Fruit fly (Drosophila melanogaster) whole organism, embryonic: ENCODE data around the gene CG42263.

Experiments used
- ATbp ChIP-seq: fragments of 200-800 bp; sonication (Bioruptor generic); optimal IDR thresholded peaks from 2 replicates; lab custom pipeline; 2017; ENCODE audit warnings: missing biosample characterization, mild to moderate bottlenecking, missing genetic modification characterization, missing genetic modification reagents
- Asciz ChIP-seq: fragments of 200-800 bp; sonication (Bioruptor generic); optimal IDR thresholded peaks from 2 replicates; lab custom pipeline; 2017; ENCODE audit warnings: missing biosample characterization, mild to moderate bottlenecking, missing genetic modification characterization, missing genetic modification reagents
- BEAF-32 ChIP-seq: fragments of 200-800 bp; sonication (Bioruptor generic); optimal IDR thresholded peaks from 3 replicates; lab custom pipeline; 2017; ENCODE audit warnings: missing biosample characterization, missing genetic modification characterization, mild to moderate bottlenecking, moderate library complexity, missing genetic modification reagents
- C15 ChIP-seq: fragments of 200-800 bp; sonication (Bioruptor generic); IDR thresholded peaks from 3 replicates; pipeline ENCODE4 v1.3.6; 2022; ENCODE audit warnings: missing biosample characterization, missing genetic modification characterization
- CG10543 ChIP-seq: fragments of 200-800 bp; sonication (Bioruptor generic); optimal IDR thresholded peaks from 3 replicates; lab custom pipeline; 2017; ENCODE audit warnings: missing biosample characterization, mild to moderate bottlenecking, missing genetic modification characterization, moderate library complexity
- CG10979 ChIP-seq: fragments of 200-800 bp; sonication (Bioruptor generic); optimal IDR thresholded peaks from 2 replicates; lab custom pipeline; 2018; ENCODE audit warnings: missing biosample characterization, mild to moderate bottlenecking, missing genetic modification characterization, moderate library complexity
- CG11093 ChIP-seq: fragments of 200-800 bp; sonication (Bioruptor generic); IDR thresholded peaks from 3 replicates; pipeline ENCODE4 v1.3.6; 2022; ENCODE audit warnings: missing biosample characterization, missing genetic modification characterization
- CG11695 ChIP-seq: fragments of 200-800 bp; sonication (Bioruptor generic); IDR thresholded peaks from 3 replicates; pipeline ENCODE4 v1.3.6; 2022; ENCODE audit warnings: missing biosample characterization, missing genetic modification characterization
- CG13894 ChIP-seq: fragments of 200-800 bp; sonication (Bioruptor generic); optimal IDR thresholded peaks from 3 replicates; lab custom pipeline; 2018; ENCODE audit warnings: missing biosample characterization, mild to moderate bottlenecking, missing genetic modification characterization, moderate library complexity
- CG17802 ChIP-seq: fragments of 200-800 bp; sonication (Bioruptor generic); optimal IDR thresholded peaks from 2 replicates; lab custom pipeline; 2018; ENCODE audit warnings: missing biosample characterization, mild to moderate bottlenecking, missing genetic modification characterization, moderate library complexity
- CG18262 ChIP-seq: fragments of 200-800 bp; optimal IDR thresholded peaks from 3 replicates; lab custom pipeline; 2019; ENCODE audit warnings: missing biosample characterization, mild to moderate bottlenecking, missing genetic modification characterization, moderate library complexity
- CG18619 ChIP-seq: fragments of 200-800 bp; sonication (Bioruptor generic); optimal IDR thresholded peaks from 3 replicates; lab custom pipeline; 2017; ENCODE audit warnings: missing biosample characterization, mild to moderate bottlenecking, missing genetic modification characterization
- CG18764 ChIP-seq: fragments of 200-800 bp; sonication (Bioruptor generic); optimal IDR thresholded peaks from 3 replicates; lab custom pipeline; 2016; ENCODE audit warnings: missing biosample characterization, missing genetic modification characterization
- CG31441 ChIP-seq: fragments of 200-800 bp; sonication (Bioruptor generic); IDR thresholded peaks from 2 replicates; pipeline ENCODE4 v1.3.6; 2022; ENCODE audit warnings: missing biosample characterization, missing genetic modification characterization
- CG34376 ChIP-seq: fragments of 200-800 bp; sonication (Bioruptor generic); optimal IDR thresholded peaks from 2 replicates; lab custom pipeline; 2018; ENCODE audit warnings: missing biosample characterization, mild to moderate bottlenecking, missing genetic modification characterization
- CG3726 ChIP-seq: fragments of 200-800 bp; sonication (Bioruptor generic); IDR thresholded peaks from 3 replicates; pipeline ENCODE4, ENCODE4 v1.3.6; 2022; ENCODE audit warnings: missing biosample characterization, missing genetic modification characterization
- CG3838 ChIP-seq: fragments of 200-800 bp; sonication (Bioruptor generic); optimal IDR thresholded peaks from 3 replicates; lab custom pipeline; 2016; ENCODE audit warnings: missing biosample characterization, missing genetic modification characterization
- CG4282 ChIP-seq: fragments of 200-800 bp; sonication (Bioruptor generic); optimal IDR thresholded peaks from 2 replicates; lab custom pipeline; 2016; ENCODE audit warnings: missing biosample characterization, missing genetic modification characterization
- CG4404 ChIP-seq: fragments of 200-800 bp; sonication (Bioruptor generic); IDR thresholded peaks from 2 replicates; pipeline ENCODE4 v1.3.6; 2022; ENCODE audit warnings: missing biosample characterization, missing genetic modification characterization
- CG7372 ChIP-seq: fragments of 200-800 bp; sonication (Bioruptor generic); IDR thresholded peaks from 2 replicates; pipeline ENCODE4 v1.3.6; 2022; ENCODE audit warnings: missing biosample characterization, missing genetic modification characterization
- CG7987 ChIP-seq: fragments of 200-800 bp; sonication (Bioruptor generic); optimal IDR thresholded peaks from 2 replicates; lab custom pipeline; 2018; ENCODE audit warnings: missing biosample characterization, mild to moderate bottlenecking, missing genetic modification characterization, moderate library complexity
- CG8765 ChIP-seq: fragments of 200-800 bp; sonication (Bioruptor generic); IDR thresholded peaks from 2 replicates; pipeline ENCODE4 v1.3.6; 2022; ENCODE audit warnings: missing biosample characterization, missing genetic modification characterization
- CG9609 ChIP-seq: fragments of 200-800 bp; sonication (Bioruptor generic); optimal IDR thresholded peaks from 3 replicates; lab custom pipeline; 2016; ENCODE audit warnings: missing biosample characterization, missing genetic modification characterization
- CG9797 ChIP-seq: fragments of 200-800 bp; sonication (Bioruptor generic); optimal IDR thresholded peaks from 3 replicates; lab custom pipeline; 2018; ENCODE audit warnings: missing biosample characterization, mild to moderate bottlenecking, missing genetic modification characterization
- Drgx ChIP-seq: fragments of 200-800 bp; sonication (Bioruptor generic); IDR thresholded peaks from 2 replicates; pipeline ENCODE4 v1.3.6; 2022; ENCODE audit warnings: missing biosample characterization, missing genetic modification characterization
- Fer1 ChIP-seq: fragments of 200-800 bp; sonication (Bioruptor generic); optimal IDR thresholded peaks from 2 replicates; lab custom pipeline; 2017; ENCODE audit warnings: missing biosample characterization, mild to moderate bottlenecking, missing genetic modification characterization
- Hand ChIP-seq: fragments of 200-800 bp; sonication (Bioruptor generic); optimal IDR thresholded peaks from 2 replicates; lab custom pipeline; 2017; ENCODE audit warnings: mild to moderate bottlenecking, missing biosample characterization, missing genetic modification reagents, missing genetic modification characterization
- Hsf ChIP-seq: fragments of 200-800 bp; sonication (Bioruptor generic); optimal IDR thresholded peaks from 3 replicates; lab custom pipeline; 2016; ENCODE audit warnings: missing biosample characterization, missing genetic modification characterization
- Meics ChIP-seq: fragments of 200-800 bp; sonication (Bioruptor generic); optimal IDR thresholded peaks from 2 replicates; lab custom pipeline; 2017; ENCODE audit warnings: missing biosample characterization, mild to moderate bottlenecking, missing genetic modification characterization
- Rx ChIP-seq: fragments of 200-800 bp; sonication (Bioruptor generic); IDR thresholded peaks from 2 replicates; pipeline ENCODE4 v1.3.6; 2022; ENCODE audit warnings: missing biosample characterization, missing genetic modification characterization
- Xrp1 ChIP-seq: fragments of 200-800 bp; sonication (Bioruptor generic); IDR thresholded peaks from 2 replicates; pipeline ENCODE4 v1.3.6; 2022; ENCODE audit warnings: missing biosample characterization, missing genetic modification characterization
- abd-A ChIP-seq: fragments of 200-800 bp; sonication (Bioruptor generic); optimal IDR thresholded peaks from 3 replicates; lab custom pipeline; 2019; ENCODE audit warnings: missing biosample characterization, mild to moderate bottlenecking, missing genetic modification characterization, moderate library complexity
- amos ChIP-seq: fragments of 200-800 bp; sonication (Bioruptor generic); IDR thresholded peaks from 2 replicates; pipeline ENCODE4 v1.3.6; 2022; ENCODE audit warnings: missing biosample characterization, missing genetic modification characterization; ENCODE audit not compliant: partially characterized antibody
- ato ChIP-seq: fragments of 200-800 bp; sonication (Bioruptor generic); IDR thresholded peaks from 2 replicates; pipeline ENCODE4 v1.3.6; 2022; ENCODE audit warnings: missing biosample characterization, missing genetic modification characterization; ENCODE audit not compliant: partially characterized antibody
- bsh ChIP-seq, 2 experiments: fragments of 200-800 bp; sonication (Bioruptor generic); optimal IDR thresholded peaks; 2 replicates each; lab custom pipeline; 2017 to 2018; ENCODE audit warnings: mild to moderate bottlenecking in 2 of 2, missing biosample characterization in 2 of 2, missing genetic modification characterization in 2 of 2, moderate library complexity in 1 of 2
- cad ChIP-seq: fragments of >200 bp; optimal IDR thresholded peaks from 2 replicates; lab custom pipeline; 2017; ENCODE audit warnings: missing biosample characterization, missing genetic modification characterization
- ci ChIP-seq: fragments of 200-800 bp; sonication (Bioruptor generic); IDR thresholded peaks from 3 replicates; pipeline ENCODE4 v1.3.6; 2022; ENCODE audit warnings: missing biosample characterization, missing genetic modification characterization
- crol ChIP-seq: fragments of 200-800 bp; sonication (Bioruptor generic); IDR thresholded peaks from 2 replicates; pipeline ENCODE4 v1.3.6; 2022; ENCODE audit warnings: missing biosample characterization, missing genetic modification characterization
- cwo ChIP-seq: fragments of 200-800 bp; sonication (Bioruptor generic); optimal IDR thresholded peaks from 3 replicates; lab custom pipeline; 2017; ENCODE audit warnings: missing biosample characterization, missing genetic modification characterization, mild to moderate bottlenecking, moderate library complexity, missing genetic modification reagents
- dmrt11E ChIP-seq: fragments of 200-800 bp; sonication (Bioruptor generic); optimal IDR thresholded peaks from 3 replicates; lab custom pipeline; 2018; ENCODE audit warnings: missing biosample characterization, mild to moderate bottlenecking, missing genetic modification characterization, moderate library complexity
- ken ChIP-seq: fragments of 200-800 bp; sonication (Bioruptor generic); IDR thresholded peaks from 3 replicates; pipeline ENCODE4 v1.3.6; 2022; ENCODE audit warnings: missing biosample characterization, missing genetic modification characterization
- nerfin-1 ChIP-seq: fragments of 200-800 bp; sonication (Bioruptor generic); optimal IDR thresholded peaks from 3 replicates; lab custom pipeline; 2019; ENCODE audit warnings: missing biosample characterization, mild to moderate bottlenecking, missing genetic modification characterization, moderate library complexity
- org-1 ChIP-seq: fragments of 200-800 bp; sonication (Bioruptor generic); optimal IDR thresholded peaks from 2 replicates; lab custom pipeline; 2017; ENCODE audit warnings: missing biosample characterization, missing genetic modification characterization
- peb ChIP-seq: fragments of 200-800 bp; sonication (Bioruptor generic); IDR thresholded peaks from 2 replicates; pipeline ENCODE4 v1.3.6; 2022; ENCODE audit warnings: missing biosample characterization, missing genetic modification characterization
- salm ChIP-seq: fragments of 200-800 bp; sonication (Bioruptor generic); optimal IDR thresholded peaks from 2 replicates; lab custom pipeline; 2018; ENCODE audit warnings: missing biosample characterization, mild to moderate bottlenecking, missing genetic modification characterization
- sr ChIP-seq: fragments of 200-800 bp; sonication (Bioruptor generic); IDR thresholded peaks from 3 replicates; pipeline ENCODE4 v1.3.6; 2022; ENCODE audit warnings: missing biosample characterization, missing genetic modification characterization
- twi ChIP-seq: fragments of 200-800 bp; optimal IDR thresholded peaks from 2 replicates; lab custom pipeline; 2019; ENCODE audit warnings: missing biosample characterization, mild to moderate bottlenecking, missing genetic modification characterization, moderate library complexity
- vnd ChIP-seq: fragments of 200-800 bp; sonication (Bioruptor generic); IDR thresholded peaks from 3 replicates; pipeline ENCODE4 v1.3.6; 2022; ENCODE audit warnings: missing biosample characterization, missing genetic modification characterization; ENCODE audit not compliant: partially characterized antibody
- yki ChIP-seq: fragments of >200 bp; optimal IDR thresholded peaks from 3 replicates; lab custom pipeline; 2018

Gene CG42263

dm6 chr3L:19908201-19909127 lies 47.1 kb downstream of the CG42263 start (continued):
- TF ChIP-seq vnd (no peak), ATbp (GFP tag; lab: Kevin White, UChicago) (no peak), CG18262 (tag; lab: Kevin White, UChicago) (no peak), Rx (no peak), nerfin-1 (tag; lab: Kevin White, UChicago) (peak; percentile 72), CG3838 (GFP tag; lab: Kevin White, UChicago) (no peak), dmrt11E (tag; lab: Kevin White, UChicago) (no peak), cwo (GFP tag; lab: Kevin White, UChicago) (peak; percentile 16), yki (lab: Kevin White, UChicago) (peak; percentile 26), CG31441 (GFP tag; lab: Robert Waterston, UW) (no peak), CG18619 (GFP tag; lab: Kevin White, UChicago) (no peak), CG13894 (tag; lab: Kevin White, UChicago) (no peak), CG7372 (GFP tag; lab: Robert Waterston, UW) (no peak), peb (GFP tag; lab: Robert Waterston, UW) (no peak), abd-A (tag; lab: Kevin White, UChicago) (peak; percentile 1), CG10543 (GFP tag; lab: Kevin White, UChicago) (peak; percentile 12), CG11695 (no peak), Fer1 (GFP tag; lab: Kevin White, UChicago) (peak; percentile 21), sr (peak; percentile 96), CG9609 (GFP tag; lab: Kevin White, UChicago) (no peak), bsh (GFP tag; optimal IDR thresholded peaks at IDR 0.05; lab: Kevin White, UChicago) (no peak), Xrp1 (GFP tag; lab: Robert Waterston, UW) (no peak; the same call in 1 of the 2 replicates), Hand (GFP tag; lab: Kevin White, UChicago) (peak; percentile 49), CG11093 (GFP tag; lab: Robert Waterston, UW) (no peak), ken (no peak), salm (tag; lab: Kevin White, UChicago) (no peak), CG10979 (tag; lab: Kevin White, UChicago) (no peak), C15 (GFP tag; lab: Robert Waterston, UW) (no peak), CG9797 (no peak), Meics (no peak), BEAF-32 (GFP tag; lab: Kevin White, UChicago) (peak; percentile 10), org-1 (GFP tag; lab: Kevin White, UChicago) (no peak), cad (GFP tag; lab: Kevin White, UChicago) (no peak), twi (tag; lab: Kevin White, UChicago) (no peak), CG4282 (no peak), CG7987 (no peak), ato (no peak), ci (GFP tag; lab: Robert Waterston, UW) (peak; percentile 35; the same call in 2 of the 3 replicates), Asciz (peak; percentile 8), CG17802 (tag; lab: Kevin White, UChicago) (no peak), amos (GFP tag; lab: Robert Waterston, UW) (0 out of 2 replicates have a peak, but pooled peaks have one; percentile 4), Drgx (GFP tag; lab: Robert Waterston, UW) (no peak), CG4404 (GFP tag; lab: Robert Waterston, UW) (no peak), CG3726 (GFP tag; lab: Robert Waterston, UW) (no peak), Hsf (GFP tag; lab: Kevin White, UChicago) (no peak), crol (GFP tag; lab: Robert Waterston, UW) (peak; percentile 99), CG34376 (GFP tag; lab: Kevin White, UChicago) (no peak), CG18764 (GFP tag; lab: Kevin White, UChicago) (no peak), CG8765 (no peak)
